Fruit fly (Drosophila melanogaster): Measurements from ENCODE around the gene AdamTS-B.

AdamTS-B gene

dm6 chrX:5745840-5746815 lies 47.8 kb downstream of the AdamTS-B start (continued):
- peak; percentile 78 for TF ChIP-seq sob (GFP tag; IDR thresholded peaks at IDR 0.05)
- TF ChIP-seq CG12299 (tag; optimal IDR thresholded peaks at IDR 0.05): peak; percentile 60
- TF ChIP-seq CG12104 (GFP tag; optimal IDR thresholded peaks at IDR 0.05): peak; percentile 52
- TF ChIP-seq chif (GFP tag; optimal IDR thresholded peaks at IDR 0.05): peak in 1 of 2 experiments; percentile 53
- TF ChIP-seq CG13624 (GFP tag; optimal IDR thresholded peaks at IDR 0.05): peak; percentile 53
- TF ChIP-seq chinmo (GFP tag; IDR thresholded peaks at IDR 0.05; ENCODE audit: partially characterized antibody): 0 out of 4 replicates have a peak, but pooled peaks have one; percentile 9
- TF ChIP-seq peb (GFP tag; IDR thresholded peaks at IDR 0.05): no peak
- peak; percentile 52; the same call in 1 of the 2 replicates for TF ChIP-seq ttk (GFP tag; IDR thresholded peaks at IDR 0.05)
- TF ChIP-seq CG11398 (GFP tag; optimal IDR thresholded peaks at IDR 0.05): no peak
- no peak for TF ChIP-seq sima (GFP tag; optimal IDR thresholded peaks at IDR 0.05)
- peak; percentile 68 for TF ChIP-seq Nf-YC (tag; optimal IDR thresholded peaks at IDR 0.05)
- peak; percentile 70 for TF ChIP-seq CG32772 (GFP tag; IDR thresholded peaks at IDR 0.05)
- TF ChIP-seq CG2116 (GFP tag; optimal IDR thresholded peaks at IDR 0.05): peak; percentile 98
- peak; percentile 52; the same call in 1 of the 2 replicates for TF ChIP-seq ro (GFP tag; IDR thresholded peaks at IDR 0.05)
- peak; percentile 57 for TF ChIP-seq tup (GFP tag; optimal IDR thresholded peaks at IDR 0.05)
- peak; percentile 77 for TF ChIP-seq esg (GFP tag; conservative IDR thresholded peaks at IDR 0.05)
- peak; percentile 55 for TF ChIP-seq MESR4 (GFP tag; optimal IDR thresholded peaks at IDR 0.05)
- no peak for TF ChIP-seq lov (optimal IDR thresholded peaks at IDR 0.05)
- peak; percentile 83; the same call in 2 of the 3 replicates for TF ChIP-seq lov (GFP tag; IDR thresholded peaks at IDR 0.05)
- peak; percentile 60 for TF ChIP-seq CG11723 (GFP tag; optimal IDR thresholded peaks at IDR 0.05)
- peak; percentile 56; the same call in 1 of the 2 replicates for TF ChIP-seq danr (GFP tag; IDR thresholded peaks at IDR 0.05)
- TF ChIP-seq vnd (GFP tag; IDR thresholded peaks at IDR 0.05; ENCODE audit: partially characterized antibody): no peak
- TF ChIP-seq CG2875 (GFP tag; optimal IDR thresholded peaks at IDR 0.05): peak; percentile 28
- peak; percentile 65 for TF ChIP-seq CG7963 (GFP tag; IDR thresholded peaks at IDR 0.05; ENCODE audit: partially characterized antibody)
- peak; percentile 7 for TF ChIP-seq CG15073 (GFP tag; optimal IDR thresholded peaks at IDR 0.05)
- TF ChIP-seq Opbp (GFP tag; IDR thresholded peaks at IDR 0.05; ENCODE audit: partially characterized antibody): no peak
- TF ChIP-seq CG11560 (tag; IDR thresholded peaks at IDR 0.05): peak; percentile 46; the same call in 1 of the 3 replicates
- TF ChIP-seq Ssrp (tag; optimal IDR thresholded peaks at IDR 0.05): peak; percentile 59
- peak; percentile 73 for TF ChIP-seq CG2120 (GFP tag; optimal IDR thresholded peaks at IDR 0.05)
- TF ChIP-seq CG6254 (GFP tag; optimal IDR thresholded peaks at IDR 0.05): peak; percentile 0
- peak; percentile 77 for TF ChIP-seq CG14050 (GFP tag; IDR thresholded peaks at IDR 0.05)
- peak; percentile 76 for TF ChIP-seq NfI (GFP tag; optimal IDR thresholded peaks at IDR 0.05)
- TF ChIP-seq CG15011 (GFP tag; optimal IDR thresholded peaks at IDR 0.05): peak; percentile 60
- no peak for TF ChIP-seq CG8290 (GFP tag; optimal IDR thresholded peaks at IDR 0.05)
- peak in 1 of 2 experiments; percentile 97 for TF ChIP-seq CG8290 (tag; optimal IDR thresholded peaks at IDR 0.05)
- peak; percentile 86 for TF ChIP-seq sens (GFP tag)
- TF ChIP-seq CG34224 (GFP tag; IDR thresholded peaks at IDR 0.05; ENCODE audit: partially characterized antibody): no peak
- no peak for TF ChIP-seq emc (GFP tag; optimal IDR thresholded peaks at IDR 0.05)
- TF ChIP-seq scrt (GFP tag; optimal IDR thresholded peaks at IDR 0.05): peak; percentile 58
- peak; percentile 50 for TF ChIP-seq CG10654 (GFP tag; optimal IDR thresholded peaks at IDR 0.05)
- TF ChIP-seq CG3847 (GFP tag; IDR thresholded peaks at IDR 0.05): peak; percentile 81
- peak; percentile 80 for TF ChIP-seq CG9817 (tag; optimal IDR thresholded peaks at IDR 0.05)
- no peak for TF ChIP-seq Dfd (GFP tag; optimal IDR thresholded peaks at IDR 0.05)
- peak; percentile 58 for TF ChIP-seq pnt (GFP tag; optimal IDR thresholded peaks at IDR 0.05)
- TF ChIP-seq gem (tag; optimal IDR thresholded peaks at IDR 0.05): peak; percentile 83
- TF ChIP-seq CG15601 (tag; optimal IDR thresholded peaks at IDR 0.05): peak; percentile 64
- TF ChIP-seq unpg (GFP tag; optimal IDR thresholded peaks at IDR 0.05): peak; percentile 84
- TF ChIP-seq ssp (GFP tag; IDR thresholded peaks at IDR 0.05): peak; percentile 64
